Worm (Caenorhabditis elegans): ENCODE data around the gene R151.8.

- TF ChIP-seq dao-5 (tag; optimal IDR thresholded peaks at IDR 0.05) (no peak), W03F9.2 (tag; optimal IDR thresholded peaks at IDR 0.05) (no peak)
Measured at ce11 chrIII:7223029-7223428, 6.6 kb downstream of the R151.8 start, which contains the start of gene der-2.
